Fruit fly (Drosophila melanogaster): ENCODE results near the gene cry.

cry gene

DNA sequence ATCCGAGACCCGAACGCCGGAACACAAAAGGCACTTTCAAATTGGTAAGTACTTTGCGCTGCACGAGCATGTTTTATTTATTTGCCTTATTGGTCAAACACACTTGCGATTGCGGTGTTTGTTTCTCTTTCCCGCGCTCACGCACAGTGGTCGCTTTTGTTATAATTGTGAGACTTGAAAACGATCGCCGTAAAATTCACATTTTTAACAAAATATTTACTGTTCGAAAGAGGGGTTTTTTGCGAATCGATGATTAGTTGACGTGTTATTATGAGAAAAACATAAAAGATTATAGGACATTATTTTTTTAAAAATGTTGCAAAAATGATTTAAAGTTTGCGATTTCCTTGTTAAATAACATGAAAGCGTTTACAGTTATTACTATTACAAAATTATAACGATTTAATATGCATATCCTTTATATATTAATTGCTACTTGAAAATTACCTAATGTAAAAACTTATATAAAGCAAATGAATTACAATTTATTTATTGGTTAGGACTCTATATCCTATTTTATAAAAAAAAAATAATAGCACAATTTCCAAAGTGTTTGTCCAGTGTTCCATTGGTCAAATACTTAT, 47.0 kb upstream of the cry start (continued):
- TF ChIP-seq net (GFP tag; optimal IDR thresholded peaks at IDR 0.05): peak; percentile 51
- peak in 1 of 2 experiments; percentile 53 for TF ChIP-seq salr (GFP tag; optimal IDR thresholded peaks at IDR 0.05)

DNA sequence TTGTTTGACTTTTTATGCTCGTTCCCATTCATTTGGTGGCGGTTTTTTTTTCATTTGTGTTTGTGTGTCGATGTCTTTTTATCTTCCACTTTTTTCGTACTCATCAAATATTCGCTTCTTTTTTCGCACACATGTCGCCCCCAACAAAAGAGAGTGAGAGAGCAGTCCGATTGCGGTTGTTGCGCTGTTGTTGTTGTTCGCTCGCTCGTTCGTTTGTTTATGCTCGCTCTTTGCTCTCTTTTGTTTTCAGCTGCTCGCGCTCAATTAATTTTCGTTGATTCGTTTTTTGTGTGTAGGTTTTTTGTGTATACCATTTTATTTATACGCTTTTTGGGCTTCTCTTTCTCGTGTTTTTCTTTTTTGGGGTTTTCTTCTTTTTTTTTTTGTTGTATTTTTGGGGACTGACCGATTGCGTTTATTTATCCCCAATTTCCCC, 46.3 kb upstream of the cry start:
- peak; percentile 2 for TF ChIP-seq Eip78C (GFP tag)
- peak; percentile 75 for TF ChIP-seq CG6276 (GFP tag; optimal IDR thresholded peaks at IDR 0.05)
- peak; percentile 59 for TF ChIP-seq dsx (GFP tag; optimal IDR thresholded peaks at IDR 0.05; ENCODE audit: poor library complexity, severe bottlenecking)
- no peak for TF ChIP-seq Hr39 (GFP tag; optimal IDR thresholded peaks at IDR 0.05)
- TF ChIP-seq CG16779 (tag; optimal IDR thresholded peaks at IDR 0.05): peak; percentile 42
- TF ChIP-seq CG6163 (GFP tag; IDR thresholded peaks at IDR 0.05): peak; percentile 81
- peak; percentile 2 for TF ChIP-seq Smox (GFP tag; optimal IDR thresholded peaks at IDR 0.05)
- peak; percentile 63 to 70 for TF ChIP-seq ss (GFP tag; optimal IDR thresholded peaks at IDR 0.05)
- peak; percentile 73 for TF ChIP-seq CG8119 (GFP tag; IDR thresholded peaks at IDR 0.05)
- no peak for TF ChIP-seq CG10669 (GFP tag; optimal IDR thresholded peaks at IDR 0.05)
- peak; percentile 60 for TF ChIP-seq CG6854 (GFP tag; optimal IDR thresholded peaks at IDR 0.05)
- TF ChIP-seq Eip93F (GFP tag; optimal IDR thresholded peaks at IDR 0.05): peak; percentile 11
- TF ChIP-seq Ets96B (tag; optimal IDR thresholded peaks at IDR 0.05): peak; percentile 25
- peak; percentile 20 for TF ChIP-seq fd85E (GFP tag; optimal IDR thresholded peaks at IDR 0.05)
- peak; percentile 29 for TF ChIP-seq Lpt (GFP tag; optimal IDR thresholded peaks at IDR 0.05)
- TF ChIP-seq CG15336 (GFP tag; IDR thresholded peaks at IDR 0.05): peak; percentile 61; the same call in 1 of the 2 replicates
- peak; percentile 3 for TF ChIP-seq net (GFP tag; optimal IDR thresholded peaks at IDR 0.05)
- peak; percentile 47 for TF ChIP-seq Sox102F (GFP tag; optimal IDR thresholded peaks at IDR 0.05)
- TF ChIP-seq Met (GFP tag; optimal IDR thresholded peaks at IDR 0.05): no peak
- TF ChIP-seq CG3919 (GFP tag; optimal IDR thresholded peaks at IDR 0.05): no peak
- TF ChIP-seq vri (GFP tag; optimal IDR thresholded peaks at IDR 0.05): peak; percentile 21
- no peak for TF ChIP-seq topi (GFP tag; optimal IDR thresholded peaks at IDR 0.05)
- peak; percentile 84 for TF ChIP-seq eg (GFP tag; IDR thresholded peaks at IDR 0.05)
- TF ChIP-seq CG3032 (tag; optimal IDR thresholded peaks at IDR 0.05): peak; percentile 0
- TF ChIP-seq CG6808 (GFP tag; optimal IDR thresholded peaks at IDR 0.05): peak; percentile 32
- peak; percentile 59 for TF ChIP-seq CG9139 (GFP tag; optimal IDR thresholded peaks at IDR 0.05)

DNA sequence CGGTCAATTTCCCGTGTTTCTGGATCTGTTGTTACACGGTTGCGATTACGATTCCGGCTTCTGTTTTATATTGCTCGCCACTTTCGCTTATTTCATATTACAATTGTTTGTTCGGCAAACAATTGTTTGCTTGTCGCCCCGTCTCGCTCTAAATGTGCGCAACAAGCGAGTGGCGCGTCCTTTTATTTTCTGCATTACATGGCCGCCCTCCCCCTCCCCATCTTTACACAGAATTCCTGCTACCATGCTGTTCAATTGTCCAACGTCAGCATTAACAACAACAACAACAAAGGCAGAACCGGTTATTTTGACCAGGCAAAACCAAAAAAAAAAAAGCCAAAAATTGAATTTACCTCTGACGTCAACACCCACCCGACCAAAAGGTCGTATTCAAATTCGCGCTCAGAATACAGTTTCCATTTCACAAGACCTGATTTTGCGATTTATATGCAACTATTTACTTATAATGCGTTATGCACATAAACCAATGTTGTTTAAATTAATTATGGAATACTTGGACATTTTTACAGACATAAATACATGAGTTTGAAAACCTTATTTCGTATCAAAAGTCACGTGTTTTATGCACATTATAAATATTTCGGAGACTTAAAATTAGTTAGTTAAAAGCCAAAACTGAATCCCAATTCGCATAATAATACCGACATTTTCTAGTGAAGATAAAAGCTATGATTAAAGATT, 45.7 kb upstream of the cry start:
- peak; percentile 5 for TF ChIP-seq Hr39 (GFP tag; optimal IDR thresholded peaks at IDR 0.05)
- TF ChIP-seq Eip78C (GFP tag): peak; percentile 73
- peak; percentile 65 for TF ChIP-seq svp (GFP tag)
- TF ChIP-seq Met (GFP tag; optimal IDR thresholded peaks at IDR 0.05): peak; percentile 20
- TF ChIP-seq Blimp-1 (GFP tag; optimal IDR thresholded peaks at IDR 0.05): peak; percentile 71
- TF ChIP-seq CG11762 (GFP tag; optimal IDR thresholded peaks at IDR 0.05; ENCODE audit: insufficient read depth): no peak
- peak; percentile 4 for TF ChIP-seq Sox102F (GFP tag; optimal IDR thresholded peaks at IDR 0.05)
- peak; percentile 33 for TF ChIP-seq fkh (GFP tag; optimal IDR thresholded peaks at IDR 0.05)
- no peak for TF ChIP-seq Hr4 (GFP tag; optimal IDR thresholded peaks at IDR 0.05)
- no peak for TF ChIP-seq Sox14 (GFP tag; optimal IDR thresholded peaks at IDR 0.05)
- TF ChIP-seq pdm3 (GFP tag; optimal IDR thresholded peaks at IDR 0.05): peak; percentile 35
- TF ChIP-seq Smox (GFP tag; optimal IDR thresholded peaks at IDR 0.05): peak; percentile 9

DNA sequence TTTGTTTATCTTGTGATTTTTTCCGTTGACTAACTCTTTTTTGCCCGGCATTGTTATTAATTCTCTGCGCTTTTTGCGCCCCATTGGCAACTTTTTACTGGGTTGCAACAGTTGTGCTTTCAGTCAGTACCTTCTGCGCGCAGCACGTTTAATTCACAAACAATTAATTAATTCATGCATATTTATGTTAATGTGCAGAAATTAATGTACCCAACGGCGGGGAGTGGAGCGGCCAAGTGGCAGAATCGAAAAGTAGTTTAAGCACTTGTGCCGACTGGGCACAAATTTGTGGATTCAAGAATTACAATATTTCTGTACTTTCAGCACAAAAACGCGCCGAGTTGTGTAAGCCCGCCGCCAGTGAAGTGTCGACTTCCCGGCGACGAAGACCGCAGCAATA, 44.4 kb upstream of the cry start:
- TF ChIP-seq fkh (GFP tag; optimal IDR thresholded peaks at IDR 0.05) (no peak), Eip78C (GFP tag) (no peak), CG6808 (GFP tag; optimal IDR thresholded peaks at IDR 0.05) (no peak), salr (GFP tag; optimal IDR thresholded peaks at IDR 0.05) (no peak)

Data from whole organism, prepupa.